Worm (Caenorhabditis elegans) whole organism, late embryonic: ENCODE data around the gene cts-1.

Source experiments
- F13H6.1 ChIP-seq: sonication (generic microtip); optimal IDR thresholded peaks from 2 replicates; lab custom pipeline; 2016; ENCODE audit warnings: missing genetic modification characterization, missing compliant biosample characterization
- ceh-14 ChIP-seq: sonication (generic microtip); optimal IDR thresholded peaks from 2 replicates; lab custom pipeline; 2016; ENCODE audit warnings: missing genotype, missing genetic modification characterization, missing compliant biosample characterization
- ceh-19 ChIP-seq: fragments of 200-800 bp; sonication (Bioruptor generic); optimal IDR thresholded peaks from 2 replicates; lab custom pipeline; 2018; ENCODE audit warnings: mild to moderate bottlenecking, missing genetic modification characterization, missing compliant biosample characterization
- ceh-30 ChIP-seq: fragments of 150-350 bp; optimal IDR thresholded peaks from 2 replicates; lab custom pipeline; 2014; ENCODE audit warnings: missing biosample characterization, missing genetic modification characterization
- che-1 ChIP-seq: sonication (generic microtip); optimal IDR thresholded peaks from 2 replicates; lab custom pipeline; 2016; ENCODE audit warnings: mild to moderate bottlenecking, missing genetic modification characterization, missing compliant biosample characterization
- dmd-4 ChIP-seq: sonication (generic microtip); optimal IDR thresholded peaks from 2 replicates; lab custom pipeline; 2016; ENCODE audit warnings: borderline replicate concordance, missing genetic modification characterization, missing compliant biosample characterization
- dve-1 ChIP-seq: sonication (generic microtip); optimal IDR thresholded peaks from 2 replicates; lab custom pipeline; 2017; ENCODE audit warnings: antibody characterized with exemption, mild to moderate bottlenecking, missing genetic modification characterization, missing compliant biosample characterization
- ets-4 ChIP-seq: sonication (generic microtip); optimal IDR thresholded peaks from 2 replicates; lab custom pipeline; 2016; ENCODE audit warnings: missing genetic modification characterization, missing compliant biosample characterization
- fkh-10 ChIP-seq: fragments of 150-350 bp; optimal IDR thresholded peaks from 2 replicates; lab custom pipeline; 2014; ENCODE audit warnings: missing biosample characterization, missing genetic modification reagents, missing genetic modification characterization
- hlh-30 ChIP-seq: sonication (generic microtip); optimal IDR thresholded peaks from 2 replicates; lab custom pipeline; 2017; ENCODE audit warnings: antibody characterized with exemption, missing genetic modification characterization, missing compliant biosample characterization; ENCODE audit not compliant: insufficient read depth
- pha-4 ChIP-seq: fragments of 150-350 bp; optimal IDR thresholded peaks from 2 replicates; lab custom pipeline; 2018; ENCODE audit warnings: missing biosample characterization, missing genetic modification reagents, missing genetic modification characterization
- sox-4 ChIP-seq: sonication (generic microtip); optimal IDR thresholded peaks from 2 replicates; lab custom pipeline; 2017; ENCODE audit warnings: mild to moderate bottlenecking, missing genetic modification characterization, inconsistent platforms, missing compliant biosample characterization
- syd-9 ChIP-seq: sonication (generic microtip); optimal IDR thresholded peaks from 2 replicates; lab custom pipeline; 2016; ENCODE audit warnings: mild to moderate bottlenecking, missing genetic modification characterization, moderate library complexity, missing compliant biosample characterization

DNA sequence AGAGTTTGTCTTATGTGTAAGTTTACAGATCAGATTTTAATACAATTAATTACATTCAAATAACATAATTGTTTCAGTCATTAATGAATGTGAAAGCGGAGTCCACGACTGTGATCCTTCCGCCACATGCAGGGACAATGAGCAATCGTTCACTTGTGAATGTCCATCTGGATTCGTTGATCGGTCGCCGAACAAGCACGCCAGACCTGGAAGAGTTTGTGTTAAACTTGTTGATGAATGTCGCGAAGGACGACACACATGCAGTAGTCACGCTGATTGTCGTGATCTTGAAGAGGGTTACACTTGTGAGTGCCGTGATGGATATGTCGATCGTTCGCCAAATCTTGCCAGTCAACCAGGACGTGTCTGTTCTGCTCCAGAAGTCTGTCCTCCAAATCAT is 37.9 kb downstream of the cts-1 start:
- TF ChIP-seq dmd-4 (tag; lab: Kevin White, UChicago) (no peak), sox-4 (tag; lab: Kevin White, UChicago) (no peak), che-1 (tag; lab: Kevin White, UChicago) (no peak), hlh-30 (tag; lab: Kevin White, UChicago) (no peak), pha-4 (tag; lab: Kevin White, UChicago) (no peak), ets-4 (tag; lab: Kevin White, UChicago) (no peak), syd-9 (tag; lab: Kevin White, UChicago) (no peak), F13H6.1 (tag; lab: Kevin White, UChicago) (no peak), ceh-19 (GFP tag; lab: Kevin White, UChicago) (no peak), fkh-10 (GFP tag; lab: Kevin White, UChicago) (no peak), ceh-30 (tag; lab: Kevin White, UChicago) (no peak), dve-1 (tag; lab: Kevin White, UChicago) (no peak), ceh-14 (tag; lab: Kevin White, UChicago) (no peak)
